Fruit fly (Drosophila melanogaster) whole organism, pupa: Measurements from ENCODE around the gene CG5846.
A peak's percentile ranks its signal among the peaks of the same experiment; 100 is the strongest.

Source experiments
- CG10348 ChIP-seq: fragments of 200-800 bp; sonication (Bioruptor generic); IDR thresholded peaks from 2 replicates; pipeline ENCODE4 v1.3.6; 2022; ENCODE audit warnings: missing biosample characterization, missing genetic modification characterization
- CG12605 ChIP-seq: fragments of 200-800 bp; sonication (Bioruptor generic); IDR thresholded peaks from 2 replicates; pipeline ENCODE4 v1.3.6; 2022; ENCODE audit warnings: missing biosample characterization, missing genetic modification characterization
- CG13204 ChIP-seq: fragments of 200-800 bp; sonication (Bioruptor generic); optimal IDR thresholded peaks from 2 replicates; lab custom pipeline; 2018; ENCODE audit warnings: missing biosample characterization, mild to moderate bottlenecking, missing genetic modification characterization, moderate library complexity
- CG14655 ChIP-seq: fragments of 200-800 bp; sonication (Bioruptor generic); optimal IDR thresholded peaks from 3 replicates; lab custom pipeline; 2017; ENCODE audit warnings: mild to moderate bottlenecking, missing biosample characterization, missing genetic modification reagents, missing genetic modification characterization
- CG15710 ChIP-seq: fragments of 200-800 bp; sonication (Bioruptor generic); optimal IDR thresholded peaks from 2 replicates; lab custom pipeline; 2018; ENCODE audit warnings: missing biosample characterization, mild to moderate bottlenecking, missing genetic modification characterization, moderate library complexity
- CG17806 ChIP-seq: fragments of 200-800 bp; sonication (Bioruptor generic); optimal IDR thresholded peaks from 2 replicates; lab custom pipeline; 2018; ENCODE audit warnings: missing biosample characterization, mild to moderate bottlenecking, missing genetic modification characterization, moderate library complexity
- CG32121 ChIP-seq: fragments of 200-800 bp; sonication (Bioruptor generic); IDR thresholded peaks from 2 replicates; pipeline ENCODE4 v1.3.6; 2022; ENCODE audit warnings: missing biosample characterization, missing genetic modification characterization
- CG34367 ChIP-seq: fragments of 200-800 bp; sonication (Bioruptor generic); optimal IDR thresholded peaks from 2 replicates; lab custom pipeline; 2018; ENCODE audit warnings: missing biosample characterization, mild to moderate bottlenecking, missing genetic modification characterization
- CG4496 ChIP-seq: fragments of 200-800 bp; sonication (Bioruptor generic); IDR thresholded peaks from 3 replicates; pipeline ENCODE4 v1.3.6; 2022; ENCODE audit warnings: missing biosample characterization, missing genetic modification characterization
- CG8159 ChIP-seq: fragments of 200-800 bp; sonication (Bioruptor generic); optimal IDR thresholded peaks from 3 replicates; lab custom pipeline; 2018; ENCODE audit warnings: missing biosample characterization, mild to moderate bottlenecking, missing genetic modification characterization, moderate library complexity
- CG8301 ChIP-seq: fragments of 200-800 bp; sonication (Bioruptor generic); optimal IDR thresholded peaks from 2 replicates; lab custom pipeline; 2018; ENCODE audit warnings: missing biosample characterization, mild to moderate bottlenecking, missing genetic modification characterization
- CG9948 ChIP-seq: fragments of 200-800 bp; sonication (Bioruptor generic); optimal IDR thresholded peaks from 2 replicates; lab custom pipeline; 2018; ENCODE audit warnings: missing biosample characterization, mild to moderate bottlenecking, missing genetic modification characterization, moderate library complexity
- D1 ChIP-seq: fragments of 200-800 bp; sonication (Bioruptor generic); optimal IDR thresholded peaks from 2 replicates; lab custom pipeline; 2018; ENCODE audit warnings: missing biosample characterization, mild to moderate bottlenecking, missing genetic modification characterization, moderate library complexity
- EcR ChIP-seq: fragments of 200-800 bp; sonication (Bioruptor generic); optimal IDR thresholded peaks from 3 replicates; lab custom pipeline; 2019; ENCODE audit warnings: missing biosample characterization, missing genetic modification characterization, mild to moderate bottlenecking, moderate library complexity, missing genetic modification reagents
- Ets98B ChIP-seq: fragments of 200-800 bp; sonication (Bioruptor generic); IDR thresholded peaks from 2 replicates; pipeline ENCODE4 v1.3.6; 2022; ENCODE audit warnings: missing biosample characterization, missing genetic modification characterization
- Pif1A ChIP-seq: fragments of 200-800 bp; sonication (Bioruptor generic); optimal IDR thresholded peaks from 3 replicates; lab custom pipeline; 2016; ENCODE audit warnings: missing biosample characterization, missing genetic modification characterization
- Pif1B ChIP-seq: fragments of 200-800 bp; sonication (Bioruptor generic); optimal IDR thresholded peaks from 3 replicates; lab custom pipeline; 2016; ENCODE audit warnings: missing biosample characterization, missing genetic modification characterization
- Snoo ChIP-seq: fragments of 200-800 bp; sonication (Bioruptor generic); optimal IDR thresholded peaks from 3 replicates; lab custom pipeline; 2017; ENCODE audit warnings: missing biosample characterization, mild to moderate bottlenecking, missing genetic modification characterization, inconsistent platforms
- fd96Ca ChIP-seq: fragments of 200-800 bp; sonication (Bioruptor generic); IDR thresholded peaks from 3 replicates; pipeline ENCODE4 v1.3.6; 2022; ENCODE audit warnings: missing biosample characterization, missing genetic modification characterization
- gl ChIP-seq: fragments of 200-800 bp; sonication (Bioruptor generic); optimal IDR thresholded peaks from 2 replicates; lab custom pipeline; 2018; ENCODE audit warnings: missing biosample characterization, mild to moderate bottlenecking, missing genetic modification characterization
- rn ChIP-seq: fragments of 200-800 bp; sonication (Bioruptor generic); IDR thresholded peaks from 2 replicates; pipeline ENCODE4 v1.3.6; 2022; ENCODE audit warnings: missing biosample characterization, missing genetic modification characterization

CG5846 gene

dm6 chr2L:9933063-9933462 is 24.0 kb downstream of the CG5846 start, which contains the start of gene Cpr30F:
Gene Cpr30F, minus strand, starts transcription at chr2L:9933163.
- TF ChIP-seq rn (GFP tag; lab: Robert Waterston, UW), result no peak
- TF ChIP-seq CG13204 (GFP tag; lab: Kevin White, UChicago), result no peak
- TF ChIP-seq CG9948 (tag; lab: Kevin White, UChicago), result no peak
- TF ChIP-seq Pif1A (GFP tag; lab: Kevin White, UChicago), result no peak
- TF ChIP-seq CG12605, result no peak
- no peak for TF ChIP-seq CG8159 (tag; lab: Kevin White, UChicago)
- no peak for TF ChIP-seq Snoo (tag; lab: Kevin White, UChicago)
- no peak for TF ChIP-seq Pif1B (GFP tag; lab: Kevin White, UChicago)
- no peak for TF ChIP-seq CG4496 (GFP tag; lab: Robert Waterston, UW)
- TF ChIP-seq CG14655 (GFP tag; lab: Kevin White, UChicago), result no peak
- no peak for TF ChIP-seq gl (tag; lab: Kevin White, UChicago)
- no peak for TF ChIP-seq D1
- no peak for TF ChIP-seq fd96Ca (GFP tag; lab: Robert Waterston, UW)
- no peak for TF ChIP-seq EcR (GFP tag; lab: Kevin White, UChicago)
- TF ChIP-seq CG34367 (tag; lab: Kevin White, UChicago), result no peak
- TF ChIP-seq CG32121, result no peak
- TF ChIP-seq Ets98B (GFP tag; lab: Robert Waterston, UW), result no peak

- TF ChIP-seq CG14655 (GFP tag; lab: Kevin White, UChicago) (no peak), Snoo (tag; lab: Kevin White, UChicago) (no peak), CG8159 (tag; lab: Kevin White, UChicago) (no peak), CG17806 (tag; lab: Kevin White, UChicago) (no peak), CG12605 (no peak), gl (tag; lab: Kevin White, UChicago) (no peak), CG32121 (no peak), D1 (no peak), CG9948 (tag; lab: Kevin White, UChicago) (no peak), rn (GFP tag; lab: Robert Waterston, UW) (no peak), CG10348 (GFP tag; lab: Robert Waterston, UW) (no peak), CG34367 (tag; lab: Kevin White, UChicago) (no peak), fd96Ca (GFP tag; lab: Robert Waterston, UW) (no peak), CG4496 (GFP tag; lab: Robert Waterston, UW) (no peak), Ets98B (GFP tag; lab: Robert Waterston, UW) (no peak)
Measured at dm6 chr2L:9930280-9930679, 26.8 kb downstream of the CG5846 start, which contains the start of gene CG42367. Gene CG42367, plus strand, starts transcription at chr2L:9930580.

dm6 chr2L:9924765-9925164 is 32.3 kb downstream of the CG5846 start, which contains the start of the genes TbCMF46 and CG42366:
Gene TbCMF46, minus strand, starts transcription at chr2L:9924865.
Gene CG42366, plus strand, starts transcription at chr2L:9925161.
- no peak for TF ChIP-seq CG9948 (tag; lab: Kevin White, UChicago)
- TF ChIP-seq CG14655 (GFP tag; lab: Kevin White, UChicago), result no peak
- TF ChIP-seq CG8301 (tag; lab: Kevin White, UChicago), result no peak
- no peak for TF ChIP-seq CG8159 (tag; lab: Kevin White, UChicago)
- TF ChIP-seq Snoo (tag; lab: Kevin White, UChicago), result no peak
- TF ChIP-seq CG4496 (GFP tag; lab: Robert Waterston, UW), result no peak
- no peak for TF ChIP-seq CG10348 (GFP tag; lab: Robert Waterston, UW)
- TF ChIP-seq gl (tag; lab: Kevin White, UChicago), result no peak
- TF ChIP-seq fd96Ca (GFP tag; lab: Robert Waterston, UW), result no peak
- TF ChIP-seq CG12605, result no peak

DNA sequence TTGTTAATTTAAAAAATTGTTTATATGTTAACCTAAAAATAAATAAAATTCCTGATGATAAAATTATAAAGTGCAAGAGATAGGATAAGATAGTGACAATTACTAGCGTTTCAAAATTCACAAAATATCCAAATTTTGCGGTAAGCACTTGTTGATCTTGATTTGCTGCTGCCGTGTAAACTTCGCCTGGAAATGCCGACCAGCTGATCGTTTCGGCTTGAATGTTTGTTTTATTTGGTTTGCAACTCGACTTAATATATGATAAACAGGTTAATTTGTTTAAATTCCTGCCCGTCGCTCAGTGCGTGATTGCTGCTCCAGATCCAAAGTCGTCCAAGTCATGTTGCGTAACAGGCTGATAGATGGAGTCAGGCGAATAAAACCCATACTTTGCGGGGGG is 35.6 kb downstream of the CG5846 start, which contains the start of gene CG4592:
Gene CG4592 (plus strand): TSS at position 233 of the 400 bp plus-strand sequence.
- TF ChIP-seq Pif1B (GFP tag; lab: Kevin White, UChicago) (peak; percentile 77), fd96Ca (GFP tag; lab: Robert Waterston, UW) (peak; percentile 82; the same call in 2 of the 3 replicates), D1 (peak; percentile 2), CG13204 (GFP tag; lab: Kevin White, UChicago) (no peak), Ets98B (GFP tag; lab: Robert Waterston, UW) (peak; percentile 84), CG12605 (peak; percentile 66), rn (GFP tag; lab: Robert Waterston, UW) (no peak), CG15710 (tag; lab: Kevin White, UChicago) (no peak), CG4496 (GFP tag; lab: Robert Waterston, UW) (peak; percentile 87), CG14655 (GFP tag; lab: Kevin White, UChicago) (no peak), CG32121 (peak; percentile 82), CG8159 (tag; lab: Kevin White, UChicago) (peak; percentile 65), Pif1A (GFP tag; lab: Kevin White, UChicago) (peak; percentile 81), Snoo (tag; lab: Kevin White, UChicago) (no peak), gl (tag; lab: Kevin White, UChicago) (peak; percentile 36), CG8301 (tag; lab: Kevin White, UChicago) (no peak), CG17806 (tag; lab: Kevin White, UChicago) (no peak), CG9948 (tag; lab: Kevin White, UChicago) (peak; percentile 54), EcR (GFP tag; lab: Kevin White, UChicago) (no peak), CG10348 (GFP tag; lab: Robert Waterston, UW) (no peak), CG34367 (tag; lab: Kevin White, UChicago) (peak; percentile 68)
- TF ChIP-seq, all 21 proteins: peak for 12

dm6 chr2L:9919949-9920348 is 37.1 kb downstream of the CG5846 start, which contains the start of gene CG4594:
Gene CG4594, plus strand, starts transcription at chr2L:9920160.
- TF ChIP-seq fd96Ca (GFP tag; lab: Robert Waterston, UW), result no peak
- TF ChIP-seq rn (GFP tag; lab: Robert Waterston, UW), result no peak
- TF ChIP-seq EcR (GFP tag; lab: Kevin White, UChicago), result no peak
- TF ChIP-seq Pif1A (GFP tag; lab: Kevin White, UChicago), result no peak
- TF ChIP-seq CG12605, result no peak
- TF ChIP-seq D1, result no peak
- TF ChIP-seq CG14655 (GFP tag; lab: Kevin White, UChicago), result no peak
- no peak for TF ChIP-seq CG9948 (tag; lab: Kevin White, UChicago)
- TF ChIP-seq CG8301 (tag; lab: Kevin White, UChicago), result no peak
- no peak for TF ChIP-seq CG34367 (tag; lab: Kevin White, UChicago)
- no peak for TF ChIP-seq Ets98B (GFP tag; lab: Robert Waterston, UW)
- no peak for TF ChIP-seq gl (tag; lab: Kevin White, UChicago)
- no peak for TF ChIP-seq CG10348 (GFP tag; lab: Robert Waterston, UW)
- TF ChIP-seq CG8159 (tag; lab: Kevin White, UChicago), result no peak
- TF ChIP-seq, all 21 proteins: peak for 0
